Worm (Caenorhabditis elegans): Measurements from ENCODE around the gene T02H6.1.

DNA sequence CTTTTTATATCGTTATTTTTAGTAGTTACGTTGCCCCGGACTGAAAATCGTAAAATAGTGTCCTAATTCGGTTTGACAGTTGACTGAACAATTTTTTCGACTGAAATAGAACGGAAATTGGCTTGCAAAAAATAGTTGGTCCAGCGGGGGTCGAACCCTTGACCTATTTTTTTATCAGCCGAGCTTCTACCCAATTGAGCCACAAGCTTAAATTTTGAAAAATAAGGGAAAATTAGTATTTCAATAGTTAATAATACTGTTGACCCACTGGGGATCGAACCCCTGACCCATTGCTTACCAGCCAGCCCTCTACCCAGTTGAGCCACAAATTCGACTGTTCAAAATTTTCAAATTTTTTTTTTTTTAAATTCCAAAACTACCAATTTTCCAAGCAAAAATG lies 42.7 kb downstream of the T02H6.1 start:
- no peak for TF ChIP-seq unc-62 (GFP tag; optimal IDR thresholded peaks at IDR 0.05)
- TF ChIP-seq let-607 (tag; optimal IDR thresholded peaks at IDR 0.05) = no peak
- no peak for TF ChIP-seq B0035.1 (tag; optimal IDR thresholded peaks at IDR 0.05)
- TF ChIP-seq F22D6.2 (tag; optimal IDR thresholded peaks at IDR 0.05) = no peak
- no peak for TF ChIP-seq F37B4.10 (GFP tag; IDR thresholded peaks at IDR 0.05)
- TF ChIP-seq Y79H2A.3 (GFP tag; conservative IDR thresholded peaks at IDR 0.05) = no peak
- TF ChIP-seq T07F8.4 (tag; optimal IDR thresholded peaks at IDR 0.05) = no peak
- TF ChIP-seq lin-54 (GFP tag; optimal IDR thresholded peaks at IDR 0.05) = no peak
- no peak for TF ChIP-seq ztf-18 (tag; optimal IDR thresholded peaks at IDR 0.05)
